Fruit fly (Drosophila melanogaster) whole organism, embryonic: ENCODE measurements around the gene CG7841.
A peak's percentile ranks its signal among the peaks of the same experiment; 100 is the strongest.

Experiments used
- CG17328 ChIP-seq: fragments of 200-800 bp; sonication (Bioruptor generic); IDR thresholded peaks from 2 replicates; pipeline ENCODE4 v1.3.6; 2022; ENCODE audit warnings: missing biosample characterization, missing genetic modification characterization
- CG33213 ChIP-seq: fragments of 200-800 bp; sonication (Bioruptor generic); optimal IDR thresholded peaks from 3 replicates; lab custom pipeline; 2016; ENCODE audit warnings: missing biosample characterization, missing genetic modification characterization
- NC2β ChIP-seq: fragments of 200-800 bp; sonication (Bioruptor generic); optimal IDR thresholded peaks from 2 replicates; lab custom pipeline; 2016; ENCODE audit warnings: missing biosample characterization, missing genetic modification characterization
- ara ChIP-seq: fragments of 200-800 bp; sonication (Bioruptor generic); IDR thresholded peaks from 2 replicates; pipeline ENCODE4 v1.3.6; 2022; ENCODE audit warnings: missing biosample characterization, missing genetic modification characterization
- gfzf ChIP-seq: fragments of 200-800 bp; sonication (Bioruptor generic); optimal IDR thresholded peaks from 2 replicates; lab custom pipeline; 2016; ENCODE audit warnings: missing biosample characterization, mild to moderate bottlenecking, missing genetic modification characterization, moderate library complexity
- stwl ChIP-seq: fragments of 200-800 bp; sonication (Bioruptor generic); optimal IDR thresholded peaks from 3 replicates; lab custom pipeline; 2018; ENCODE audit warnings: missing biosample characterization, mild to moderate bottlenecking, missing genetic modification characterization, moderate library complexity
- tio ChIP-seq: fragments of 200-800 bp; sonication (Bioruptor generic); optimal IDR thresholded peaks from 2 replicates; lab custom pipeline; 2017; ENCODE audit warnings: missing biosample characterization, missing genetic modification characterization, inconsistent platforms
- wek ChIP-seq: fragments of 200-800 bp; sonication (Bioruptor generic); optimal IDR thresholded peaks from 3 replicates; lab custom pipeline; 2018; ENCODE audit warnings: missing biosample characterization, mild to moderate bottlenecking, missing genetic modification characterization, moderate library complexity

DNA sequence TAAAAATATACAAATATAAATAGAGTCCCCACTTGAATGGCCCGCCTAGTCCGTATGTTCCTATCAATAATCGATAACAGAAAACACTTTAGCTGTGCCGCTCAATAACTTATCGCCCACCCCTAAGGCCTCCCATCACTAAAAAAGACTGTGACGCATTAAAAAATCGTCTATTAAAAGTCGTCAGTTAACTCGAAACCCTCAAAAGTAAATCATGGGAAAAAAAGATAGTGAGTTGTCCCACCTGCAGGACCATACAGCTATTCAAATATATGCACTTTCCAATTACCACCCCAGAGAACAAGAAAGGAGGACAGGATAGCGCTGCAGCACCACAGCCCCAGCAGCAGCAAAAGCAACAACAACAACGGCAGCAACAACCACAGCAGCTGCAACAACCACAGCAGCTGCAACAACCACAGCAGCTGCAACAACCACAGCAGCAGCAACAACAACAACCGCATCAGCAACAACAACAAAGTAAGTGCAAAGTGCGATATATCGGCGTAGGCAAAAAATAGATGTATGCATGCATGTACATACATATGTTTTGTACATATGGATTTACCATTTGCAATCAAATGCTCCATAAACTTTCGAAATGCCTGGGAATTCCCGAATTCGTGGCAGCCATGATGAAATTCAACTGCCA, 46.1 kb upstream of the CG7841 start, which contains the start of gene AGO2:
- TF ChIP-seq ara (GFP tag; lab: Robert Waterston, UW), result no peak
- TF ChIP-seq CG17328 (GFP tag; lab: Robert Waterston, UW), result no peak
- no peak for TF ChIP-seq CG33213 (GFP tag; lab: Kevin White, UChicago)
- no peak for TF ChIP-seq tio (GFP tag; lab: Kevin White, UChicago)
- TF ChIP-seq wek (GFP tag; lab: Kevin White, UChicago), result peak; percentile 17
- TF ChIP-seq gfzf (GFP tag; lab: Kevin White, UChicago), result peak; percentile 41
- peak; percentile 55 for TF ChIP-seq stwl (tag; lab: Kevin White, UChicago)
- TF ChIP-seq NC2β, result no peak
